Worm (Caenorhabditis elegans) whole organism, L1 larva: ENCODE data around the gene cth-2.

Experiments
- alr-1 ChIP-seq: fragments of 200-800 bp; sonication (Bioruptor generic); optimal IDR thresholded peaks from 2 replicates; lab custom pipeline; 2018; ENCODE audit warnings: borderline replicate concordance, mild to moderate bottlenecking, missing genetic modification characterization, missing compliant biosample characterization
- aly-2 ChIP-seq: fragments of 150-350 bp; optimal IDR thresholded peaks from 2 replicates; lab custom pipeline; 2014; ENCODE audit warnings: missing biosample characterization, missing genetic modification characterization
- ama-1 ChIP-seq: fragments of 150-350 bp; optimal IDR thresholded peaks from 2 replicates; lab custom pipeline; 2014
- blmp-1 ChIP-seq: fragments of 150-350 bp; optimal IDR thresholded peaks from 2 replicates; lab custom pipeline; 2014; ENCODE audit warnings: missing biosample characterization, missing genetic modification characterization
- ceh-8 ChIP-seq: fragments of 200-800 bp; sonication (Bioruptor generic); optimal IDR thresholded peaks from 2 replicates; lab custom pipeline; 2018; ENCODE audit warnings: mild to moderate bottlenecking, missing genetic modification characterization, moderate library complexity, missing compliant biosample characterization
- ces-1 ChIP-seq: fragments of 150-350 bp; optimal IDR thresholded peaks from 2 replicates; lab custom pipeline; 2014; ENCODE audit warnings: missing biosample characterization, missing genetic modification reagents, missing genetic modification characterization
- dpl-1 ChIP-seq, 3 experiments: fragments of 150-350 bp in 2 of 3; sonication (generic microtip) in 1 of 3; optimal IDR thresholded peaks; 2 replicates each; lab custom pipeline; 2014 to 2017; ENCODE audit warnings: missing biosample characterization in 3 of 3, missing genetic modification characterization in 3 of 3, missing genetic modification reagents in 3 of 3
- efl-1 ChIP-seq, 4 experiments: fragments of 150-350 bp; optimal IDR thresholded peaks in 3 of 4; peaks in 1 of 4; 1 replicate in 1 of 4; 2 replicates in 3 of 4; lab custom pipeline; 2014; ENCODE audit warnings: missing biosample characterization in 2 of 4, missing genetic modification characterization in 2 of 4, missing genetic modification reagents in 2 of 4
- efl-3 ChIP-seq: fragments of 200-800 bp; sonication (Bioruptor generic); optimal IDR thresholded peaks from 2 replicates; lab custom pipeline; 2018; ENCODE audit warnings: mild to moderate bottlenecking, missing genetic modification characterization, missing compliant biosample characterization
- elt-2 ChIP-seq: sonication (generic microtip); optimal IDR thresholded peaks from 2 replicates; lab custom pipeline; 2016; ENCODE audit warnings: missing genetic modification characterization, mild to moderate bottlenecking, inconsistent platforms, missing compliant biosample characterization, missing genetic modification reagents
- fkh-10 ChIP-seq: sonication (generic microtip); optimal IDR thresholded peaks from 2 replicates; lab custom pipeline; 2017; ENCODE audit warnings: missing biosample characterization, missing genetic modification reagents, missing genetic modification characterization
- fkh-4 ChIP-seq: sonication (generic microtip); optimal IDR thresholded peaks from 2 replicates; lab custom pipeline; 2016; ENCODE audit warnings: missing compliant biosample characterization, missing genetic modification characterization, borderline replicate concordance
- fos-1 ChIP-seq: fragments of 150-350 bp; optimal IDR thresholded peaks from 2 replicates; lab custom pipeline; 2014; ENCODE audit warnings: missing biosample characterization, missing genetic modification characterization
- irx-1 ChIP-seq: sonication (generic microtip); optimal IDR thresholded peaks from 2 replicates; lab custom pipeline; 2016; ENCODE audit warnings: missing genetic modification characterization, missing compliant biosample characterization
- jun-1 ChIP-seq: fragments of 150-350 bp; optimal IDR thresholded peaks from 2 replicates; lab custom pipeline; 2014; ENCODE audit warnings: missing biosample characterization, missing genetic modification reagents, missing genetic modification characterization
- lin-14 ChIP-seq: fragments of 200-800 bp; sonication (Bioruptor generic); optimal IDR thresholded peaks from 2 replicates; lab custom pipeline; 2018; ENCODE audit warnings: mild to moderate bottlenecking, missing genetic modification characterization, moderate library complexity, missing compliant biosample characterization
- lin-39 ChIP-seq: fragments of 150-350 bp; optimal IDR thresholded peaks from 2 replicates; lab custom pipeline; 2014; ENCODE audit warnings: missing biosample characterization, missing genetic modification reagents, missing genetic modification characterization
- lir-3 ChIP-seq: sonication (generic microtip); optimal IDR thresholded peaks from 2 replicates; lab custom pipeline; 2016; ENCODE audit warnings: mild to moderate bottlenecking, missing genetic modification characterization, moderate library complexity, missing compliant biosample characterization; ENCODE audit not compliant: poor library complexity
- lsy-2 ChIP-seq, 2 experiments: fragments of 150-350 bp; optimal IDR thresholded peaks; 2 replicates each; lab custom pipeline; 2014; ENCODE audit warnings: missing biosample characterization in 2 of 2, missing genetic modification characterization in 2 of 2
- mdl-1 ChIP-seq, 2 experiments: fragments of 150-350 bp; optimal IDR thresholded peaks; 2 replicates each; lab custom pipeline; 2014 to 2017; ENCODE audit warnings: missing biosample characterization in 2 of 2, missing genetic modification characterization in 2 of 2, inconsistent platforms in 1 of 2
- mef-2 ChIP-seq: fragments of 150-350 bp; optimal IDR thresholded peaks from 2 replicates; lab custom pipeline; 2014; ENCODE audit warnings: missing biosample characterization, missing genetic modification characterization
- mep-1 ChIP-seq: fragments of 150-350 bp; optimal IDR thresholded peaks from 2 replicates; lab custom pipeline; 2014; ENCODE audit warnings: missing biosample characterization, missing genetic modification characterization
- nhr-20 ChIP-seq: sonication (generic microtip); optimal IDR thresholded peaks from 2 replicates; lab custom pipeline; 2016; ENCODE audit warnings: mild to moderate bottlenecking, missing genetic modification characterization, missing compliant biosample characterization
- nhr-71 ChIP-seq: sonication (generic microtip); optimal IDR thresholded peaks from 2 replicates; lab custom pipeline; 2016; ENCODE audit warnings: mild to moderate bottlenecking, missing genetic modification characterization, moderate library complexity, missing compliant biosample characterization
- nhr-77 ChIP-seq: fragments of 150-350 bp; optimal IDR thresholded peaks from 2 replicates; lab custom pipeline; 2014; ENCODE audit warnings: missing biosample characterization, missing genetic modification characterization
- nhr-85 ChIP-seq: sonication (generic microtip); peaks from one replicate; lab custom pipeline; 2016; ENCODE audit warnings: missing genetic modification characterization, inconsistent platforms, missing compliant biosample characterization
- nhr-90 ChIP-seq: sonication (generic microtip); optimal IDR thresholded peaks from 2 replicates; lab custom pipeline; 2016; ENCODE audit warnings: mild to moderate bottlenecking, missing genetic modification characterization, missing compliant biosample characterization; ENCODE audit not compliant: poor library complexity
- pag-3 ChIP-seq: sonication (generic microtip); optimal IDR thresholded peaks from 2 replicates; lab custom pipeline; 2017; ENCODE audit warnings: missing genetic modification characterization, mild to moderate bottlenecking, missing compliant biosample characterization, antibody characterized with exemption, borderline replicate concordance; ENCODE audit not compliant: insufficient read depth
- pax-3 ChIP-seq: fragments of 200-800 bp; sonication (Bioruptor generic); optimal IDR thresholded peaks from 2 replicates; lab custom pipeline; 2018; ENCODE audit warnings: mild to moderate bottlenecking, missing genetic modification characterization, moderate library complexity, missing compliant biosample characterization
- rnt-1 ChIP-seq: sonication (generic microtip); optimal IDR thresholded peaks from 2 replicates; lab custom pipeline; 2016; ENCODE audit warnings: mild to moderate bottlenecking, missing genetic modification characterization, moderate library complexity, missing compliant biosample characterization
- skn-1 ChIP-seq: fragments of 150-350 bp; optimal IDR thresholded peaks from 2 replicates; lab custom pipeline; 2014; ENCODE audit warnings: missing biosample characterization, missing genetic modification characterization
- snu-23 ChIP-seq: sonication (generic microtip); optimal IDR thresholded peaks from 2 replicates; lab custom pipeline; 2016; ENCODE audit warnings: missing genetic modification characterization, missing compliant biosample characterization
- unc-130 ChIP-seq: fragments of 150-350 bp; optimal IDR thresholded peaks from 2 replicates; lab custom pipeline; 2017; ENCODE audit warnings: missing biosample characterization, missing genetic modification characterization, inconsistent platforms
- unc-30 ChIP-seq: sonication (generic microtip); optimal IDR thresholded peaks from 2 replicates; lab custom pipeline; 2017; ENCODE audit warnings: missing biosample characterization, missing genetic modification characterization
- unc-62 ChIP-seq: fragments of 150-350 bp; optimal IDR thresholded peaks from 2 replicates; lab custom pipeline; 2014; ENCODE audit warnings: missing biosample characterization, missing genetic modification reagents, missing genetic modification characterization
- xbp-1 ChIP-seq: sonication (generic microtip); optimal IDR thresholded peaks from 2 replicates; lab custom pipeline; 2016; ENCODE audit warnings: missing genetic modification characterization, missing compliant biosample characterization
- zag-1 ChIP-seq: fragments of 150-350 bp; optimal IDR thresholded peaks from 2 replicates; lab custom pipeline; 2014; ENCODE audit warnings: missing biosample characterization, missing genetic modification characterization

Gene cth-2

DNA sequence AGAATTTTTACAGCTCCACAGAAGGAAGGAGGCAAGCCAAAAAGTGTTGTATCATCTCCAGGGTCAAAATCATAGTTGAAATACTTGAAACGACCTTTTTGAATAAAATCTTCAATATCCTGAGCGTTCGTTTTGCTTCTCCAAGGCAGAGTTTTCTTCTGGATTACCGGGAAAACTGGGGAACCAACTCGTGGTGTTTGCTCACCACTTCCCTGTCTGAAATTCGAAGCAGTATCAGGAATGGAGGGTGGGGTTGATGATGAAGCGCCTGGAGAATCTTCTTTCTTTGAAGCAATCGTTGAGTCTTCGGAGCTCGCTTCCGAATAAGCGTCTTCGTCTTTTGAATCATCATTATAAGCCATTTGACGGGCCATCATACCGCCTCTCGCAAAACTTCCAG lies 45.4 kb upstream of the cth-2 start:
- TF ChIP-seq irx-1 (no peak), nhr-71 (tag; lab: Kevin White, UChicago) (no peak), nhr-85 (tag; lab: Kevin White, UChicago) (no peak), nhr-20 (tag; lab: Kevin White, UChicago) (no peak)

DNA sequence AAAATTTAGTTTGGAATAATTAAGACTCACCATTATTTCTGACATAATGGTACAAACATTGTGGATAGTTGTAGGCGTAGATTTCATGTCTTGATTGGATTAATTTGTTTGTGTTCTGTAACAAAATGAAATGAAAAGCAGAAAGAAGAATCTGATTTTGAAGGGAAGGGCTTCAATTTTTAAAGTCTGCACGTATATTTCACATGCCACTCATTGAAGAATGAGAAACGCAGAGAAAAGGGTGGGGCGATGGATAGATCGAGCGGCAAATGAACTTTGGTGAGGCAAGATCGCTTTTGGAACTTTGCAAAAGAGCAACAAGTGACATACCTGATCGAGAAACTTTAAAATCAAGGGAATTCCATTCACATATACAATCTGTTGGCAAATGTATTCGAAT lies 44.5 kb upstream of the cth-2 start:
- TF ChIP-seq pax-3 (no peak), nhr-90 (tag; lab: Kevin White, UChicago) (no peak), mef-2 (tag; lab: Kevin White, UChicago) (no peak), ceh-8 (no peak), nhr-77 (tag; lab: Kevin White, UChicago) (no peak), aly-2 (tag; lab: Kevin White, UChicago) (no peak), xbp-1 (tag; lab: Kevin White, UChicago) (no peak), nhr-71 (tag; lab: Kevin White, UChicago) (peak; percentile 21), blmp-1 (peak; percentile 17), snu-23 (GFP tag; lab: Kevin White, UChicago) (peak; percentile 22)

DNA sequence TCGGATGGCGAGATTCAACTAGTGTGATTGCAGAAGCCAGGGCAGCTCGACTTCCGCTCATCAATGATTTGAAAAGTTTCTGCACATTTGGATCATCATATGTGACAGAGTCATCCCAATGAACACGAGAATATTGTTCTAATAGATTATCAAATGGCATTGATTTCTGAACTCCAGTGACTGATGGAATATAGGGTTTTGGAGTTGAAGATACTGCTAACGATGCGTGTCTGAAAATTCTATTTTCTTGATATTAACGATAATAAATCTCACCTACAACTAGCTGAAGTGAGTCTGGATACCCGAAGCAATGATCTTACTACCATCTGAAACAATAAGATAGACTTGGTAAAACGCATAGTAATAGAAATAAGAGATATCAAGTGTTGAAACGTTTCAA lies 43.1 kb upstream of the cth-2 start, which contains the start of gene mmaa-1:
Gene mmaa-1, minus strand, starts transcription at position 328 of the 400 bp plus-strand sequence.
- TF ChIP-seq nhr-71 (tag; lab: Kevin White, UChicago) (peak; percentile 10), mep-1 (tag; lab: Kevin White, UChicago) (no peak)
- TF ChIP-seq, all 84 proteins: peak for 1

- TF ChIP-seq nhr-90 (tag; lab: Kevin White, UChicago) = peak; percentile 0
- TF ChIP-seq fos-1 (tag; lab: Kevin White, UChicago) = no peak
- no peak for TF ChIP-seq jun-1 (tag; lab: Kevin White, UChicago)
- no peak for TF ChIP-seq lin-39 (tag; lab: Kevin White, UChicago)
- no peak for TF ChIP-seq rnt-1 (tag; lab: Kevin White, UChicago)
- TF ChIP-seq unc-30 (tag; lab: Kevin White, UChicago) = no peak
- no peak for TF ChIP-seq unc-130
- no peak for TF ChIP-seq lin-14 (GFP tag; lab: Kevin White, UChicago)
- peak; percentile 22 for TF ChIP-seq nhr-71 (tag; lab: Kevin White, UChicago)
Observed at ce11 chrII:7099231-7099630, 41.5 kb upstream of the cth-2 start.

DNA sequence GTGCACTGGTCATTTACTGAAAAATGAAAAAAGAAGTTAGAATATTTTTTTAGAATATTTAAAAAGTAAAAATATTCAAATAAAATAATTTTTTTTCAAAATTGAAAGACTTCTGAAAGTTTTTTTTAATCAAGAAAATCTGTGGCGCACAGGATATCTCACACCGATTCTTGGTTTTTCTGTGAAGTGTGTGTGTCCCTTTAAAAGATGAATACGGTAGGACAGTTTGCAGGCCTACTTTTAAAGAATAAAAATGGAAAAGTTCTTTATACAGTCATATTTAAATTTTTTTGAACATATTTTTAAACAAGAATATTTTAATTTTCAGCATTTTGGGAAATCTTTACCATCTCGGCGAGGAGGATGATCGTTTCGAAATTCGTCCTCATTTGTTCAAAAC lies 40.8 kb upstream of the cth-2 start, which contains the start of gene mct-5:
Gene mct-5, minus strand, starts transcription at position 16 of the 400 bp plus-strand sequence.
- no peak for TF ChIP-seq fkh-4 (tag; lab: Kevin White, UChicago)
- TF ChIP-seq lir-3 (tag; lab: Kevin White, UChicago) = no peak
- TF ChIP-seq skn-1 (tag; lab: Kevin White, UChicago) = no peak
- TF ChIP-seq lsy-2 (tag; optimal IDR thresholded peaks at IDR 0.05; lab: Kevin White, UChicago) = no peak
- TF ChIP-seq efl-1 (optimal IDR thresholded peaks at IDR 0.05; lab: Kevin White, UChicago) = no peak
- no peak for TF ChIP-seq efl-1 (GFP tag; optimal IDR thresholded peaks at IDR 0.05 in 1 of 2; lab: Kevin White, UChicago)
- no peak for TF ChIP-seq ceh-8
- no peak for TF ChIP-seq alr-1 (tag; lab: Kevin White, UChicago)
- TF ChIP-seq nhr-20 (tag; lab: Kevin White, UChicago) = no peak
- TF ChIP-seq aly-2 (tag; lab: Kevin White, UChicago) = no peak
- TF ChIP-seq zag-1 (tag; lab: Kevin White, UChicago) = no peak
- TF ChIP-seq ces-1 (GFP tag; lab: Kevin White, UChicago) = no peak
- TF ChIP-seq elt-2 (tag; lab: Kevin White, UChicago) = no peak
- TF ChIP-seq efl-3 (GFP tag; lab: Kevin White, UChicago) = no peak
- TF ChIP-seq unc-30 (tag; lab: Kevin White, UChicago) = no peak
- TF ChIP-seq pag-3 = no peak
- no peak for TF ChIP-seq ama-1
- no peak for TF ChIP-seq fkh-10 (GFP tag; lab: Kevin White, UChicago)
- no peak for TF ChIP-seq unc-62
- TF ChIP-seq dpl-1 (GFP tag; optimal IDR thresholded peaks at IDR 0.05; lab: Kevin White, UChicago) = no peak
- no peak for TF ChIP-seq mdl-1 (tag; optimal IDR thresholded peaks at IDR 0.05; lab: Kevin White, UChicago)
- TF ChIP-seq, all 84 proteins: peak for 0
